Worm (Caenorhabditis elegans): ENCODE measurements around the gene F16G10.6.

ce11 chrII:2335572-2335971 lies 42.1 kb downstream of the F16G10.6 start, which contains the start of gene F43C11.7:
- TF ChIP-seq fos-1 (tag; optimal IDR thresholded peaks at IDR 0.05) (no peak), egl-27 (tag; optimal IDR thresholded peaks at IDR 0.05) (no peak), zip-2 (tag; optimal IDR thresholded peaks at IDR 0.05) (no peak), nhr-10 (tag; optimal IDR thresholded peaks at IDR 0.05) (no peak), pha-4 (GFP tag; IDR thresholded peaks at IDR 0.05) (no peak), pha-4 (tag; optimal IDR thresholded peaks at IDR 0.05) (no peak)

Data from whole organism, L4 larva.